Fruit fly (Drosophila melanogaster) whole organism, embryonic: Measurements from ENCODE around the gene CG1172.

Experiments used
- Ada2b ChIP-seq: fragments of 200-800 bp; sonication (Bioruptor generic); IDR thresholded peaks from 2 replicates; pipeline ENCODE4 v1.3.6; 2022; ENCODE audit warnings: missing biosample characterization, missing genetic modification characterization
- C15 ChIP-seq: fragments of 200-800 bp; sonication (Bioruptor generic); IDR thresholded peaks from 3 replicates; pipeline ENCODE4 v1.3.6; 2022; ENCODE audit warnings: missing biosample characterization, missing genetic modification characterization
- CG10431 ChIP-seq: fragments of 200-800 bp; sonication (Bioruptor generic); optimal IDR thresholded peaks from 3 replicates; lab custom pipeline; 2018; ENCODE audit warnings: missing biosample characterization, mild to moderate bottlenecking, missing genetic modification characterization
- CG10462 ChIP-seq: fragments of 200-800 bp; sonication (Bioruptor generic); optimal IDR thresholded peaks from 2 replicates; lab custom pipeline; 2016; ENCODE audit warnings: missing biosample characterization, missing genetic modification characterization
- CG10565 ChIP-seq: fragments of 200-800 bp; sonication (Bioruptor generic); optimal IDR thresholded peaks from 3 replicates; lab custom pipeline; 2016; ENCODE audit warnings: missing biosample characterization, mild to moderate bottlenecking, missing genetic modification characterization
- CG10979 ChIP-seq: fragments of 200-800 bp; sonication (Bioruptor generic); optimal IDR thresholded peaks from 2 replicates; lab custom pipeline; 2018; ENCODE audit warnings: missing biosample characterization, mild to moderate bottlenecking, missing genetic modification characterization, moderate library complexity
- CG14965 ChIP-seq: fragments of 200-800 bp; sonication (Bioruptor generic); optimal IDR thresholded peaks from 2 replicates; lab custom pipeline; 2016; ENCODE audit warnings: missing biosample characterization, missing genetic modification characterization, borderline replicate concordance
- CG1603 ChIP-seq: fragments of 200-800 bp; sonication (Bioruptor generic); optimal IDR thresholded peaks from 2 replicates; lab custom pipeline; 2019; ENCODE audit warnings: missing biosample characterization, mild to moderate bottlenecking, missing genetic modification characterization, moderate library complexity
- CG2678 ChIP-seq: fragments of 200-800 bp; sonication (Bioruptor generic); optimal IDR thresholded peaks from 3 replicates; lab custom pipeline; 2019; ENCODE audit warnings: missing biosample characterization, mild to moderate bottlenecking, missing genetic modification characterization, moderate library complexity
- CG30431 ChIP-seq: fragments of 200-800 bp; sonication (Bioruptor generic); optimal IDR thresholded peaks from 2 replicates; lab custom pipeline; 2017; ENCODE audit warnings: missing biosample characterization, missing genetic modification characterization
- CG31441 ChIP-seq: fragments of 200-800 bp; sonication (Bioruptor generic); IDR thresholded peaks from 2 replicates; pipeline ENCODE4 v1.3.6; 2022; ENCODE audit warnings: missing biosample characterization, missing genetic modification characterization
- CG32767 ChIP-seq: fragments of 200-800 bp; sonication (Bioruptor generic); IDR thresholded peaks from 2 replicates; pipeline ENCODE4 v1.3.6; 2022; ENCODE audit warnings: missing biosample characterization, missing genetic modification characterization
- CG33213 ChIP-seq: fragments of 200-800 bp; sonication (Bioruptor generic); optimal IDR thresholded peaks from 3 replicates; lab custom pipeline; 2016; ENCODE audit warnings: missing biosample characterization, missing genetic modification characterization
- CG34422 ChIP-seq: fragments of 200-800 bp; sonication (Bioruptor generic); IDR thresholded peaks from 3 replicates; pipeline ENCODE4 v1.3.6; 2022; ENCODE audit warnings: missing biosample characterization, missing genetic modification characterization
- CG3838 ChIP-seq: fragments of 200-800 bp; sonication (Bioruptor generic); optimal IDR thresholded peaks from 3 replicates; lab custom pipeline; 2016; ENCODE audit warnings: missing biosample characterization, missing genetic modification characterization
- CG4360 ChIP-seq: fragments of 200-800 bp; sonication (Bioruptor generic); IDR thresholded peaks from 2 replicates; pipeline ENCODE4 v1.3.6; 2022; ENCODE audit warnings: missing biosample characterization, missing genetic modification characterization
- CG4707 ChIP-seq: fragments of 200-800 bp; sonication (Bioruptor generic); optimal IDR thresholded peaks from 2 replicates; lab custom pipeline; 2018; ENCODE audit warnings: missing biosample characterization, mild to moderate bottlenecking, missing genetic modification characterization, moderate library complexity
- CG4730 ChIP-seq: fragments of 200-800 bp; sonication (Bioruptor generic); IDR thresholded peaks from 2 replicates; pipeline ENCODE4 v1.3.6; 2022; ENCODE audit warnings: missing biosample characterization, missing genetic modification characterization
- CG5245 ChIP-seq: fragments of 200-800 bp; sonication (Bioruptor generic); optimal IDR thresholded peaks from 3 replicates; lab custom pipeline; 2016; ENCODE audit warnings: missing biosample characterization, missing genetic modification characterization
- CG8944 ChIP-seq: fragments of 200-800 bp; sonication (Bioruptor generic); optimal IDR thresholded peaks from 3 replicates; lab custom pipeline; 2016; ENCODE audit warnings: missing biosample characterization, missing genetic modification characterization
- Deaf1 ChIP-seq: fragments of 200-800 bp; optimal IDR thresholded peaks from 3 replicates; lab custom pipeline; 2019; ENCODE audit warnings: missing biosample characterization, mild to moderate bottlenecking, missing genetic modification characterization, moderate library complexity
- Ets65A ChIP-seq: fragments of 200-800 bp; sonication (Bioruptor generic); peaks from one replicate; lab custom pipeline; 2016; ENCODE audit warnings: missing biosample characterization, missing genetic modification characterization
- Fer3 ChIP-seq: fragments of 200-800 bp; sonication (Bioruptor generic); optimal IDR thresholded peaks from 2 replicates; lab custom pipeline; 2018; ENCODE audit warnings: missing biosample characterization, mild to moderate bottlenecking, missing genetic modification characterization, moderate library complexity
- Hr78 ChIP-seq, 2 experiments: fragments of 200-800 bp in 1 of 2; fragments of >200 bp in 1 of 2; sonication (Bioruptor generic) in 1 of 2; optimal IDR thresholded peaks; 2 replicates each; lab custom pipeline; 2017 to 2019; ENCODE audit warnings: missing biosample characterization in 2 of 2, missing genetic modification characterization in 2 of 2, mild to moderate bottlenecking in 1 of 2, moderate library complexity in 1 of 2
- Oaz ChIP-seq: fragments of 200-800 bp; sonication (Bioruptor generic); IDR thresholded peaks from 2 replicates; pipeline ENCODE4 v1.3.6; 2022; ENCODE audit warnings: missing biosample characterization, missing genetic modification characterization
- Rx ChIP-seq: fragments of 200-800 bp; sonication (Bioruptor generic); IDR thresholded peaks from 2 replicates; pipeline ENCODE4 v1.3.6; 2022; ENCODE audit warnings: missing biosample characterization, missing genetic modification characterization
- Scr ChIP-seq: fragments of 200-800 bp; sonication (Bioruptor generic); IDR thresholded peaks from 2 replicates; pipeline ENCODE4 v1.3.6; 2022; ENCODE audit warnings: missing biosample characterization, missing genetic modification characterization; ENCODE audit not compliant: partially characterized antibody
- Sry-β ChIP-seq: fragments of 200-800 bp; sonication (Bioruptor generic); optimal IDR thresholded peaks from 2 replicates; lab custom pipeline; 2018; ENCODE audit warnings: missing biosample characterization, mild to moderate bottlenecking, missing genetic modification characterization, moderate library complexity
- Ssrp ChIP-seq: fragments of 200-800 bp; sonication (Bioruptor generic); optimal IDR thresholded peaks from 2 replicates; lab custom pipeline; 2018; ENCODE audit warnings: missing biosample characterization, mild to moderate bottlenecking, missing genetic modification characterization, moderate library complexity
- Tbp ChIP-seq: fragments of >200 bp; optimal IDR thresholded peaks from 2 replicates; lab custom pipeline; 2018; ENCODE audit warnings: missing biosample characterization, missing genetic modification characterization
- ara ChIP-seq: fragments of 200-800 bp; sonication (Bioruptor generic); IDR thresholded peaks from 2 replicates; pipeline ENCODE4 v1.3.6; 2022; ENCODE audit warnings: missing biosample characterization, missing genetic modification characterization
- disco-r ChIP-seq: fragments of 200-800 bp; sonication (Bioruptor generic); optimal IDR thresholded peaks from 2 replicates; lab custom pipeline; 2016; ENCODE audit warnings: missing biosample characterization, missing genetic modification characterization
- dm ChIP-seq: fragments of 200-800 bp; sonication (Bioruptor generic); optimal IDR thresholded peaks from 3 replicates; lab custom pipeline; 2016; ENCODE audit warnings: missing biosample characterization, missing genetic modification characterization
- fd102C ChIP-seq: fragments of 200-800 bp; sonication (Bioruptor generic); optimal IDR thresholded peaks from 2 replicates; lab custom pipeline; 2018; ENCODE audit warnings: missing biosample characterization, mild to moderate bottlenecking, missing genetic modification characterization, moderate library complexity
- hkb ChIP-seq, 2 experiments: fragments of 200-800 bp in 1 of 2; fragments of >200 bp in 1 of 2; sonication (Bioruptor generic) in 1 of 2; IDR thresholded peaks in 1 of 2; optimal IDR thresholded peaks in 1 of 2; 2 replicates each; pipeline versions ENCODE4 v1.3.6 to Lab custom; 2017 to 2022; ENCODE audit warnings: missing biosample characterization in 1 of 2, missing genetic modification characterization in 1 of 2
- insv ChIP-seq, 2 experiments: fragments of 200-800 bp; sonication (Bioruptor generic); optimal IDR thresholded peaks; 3 replicates each; lab custom pipeline; 2016 to 2018; ENCODE audit warnings: missing biosample characterization in 2 of 2, missing genetic modification characterization in 2 of 2
- knrl ChIP-seq: fragments of 200-800 bp; sonication (Bioruptor generic); IDR thresholded peaks from 3 replicates; pipeline ENCODE4 v1.3.6; 2022; ENCODE audit warnings: missing biosample characterization, missing genetic modification characterization; ENCODE audit not compliant: partially characterized antibody
- lbe ChIP-seq: fragments of 200-800 bp; sonication (Bioruptor generic); optimal IDR thresholded peaks from 2 replicates; lab custom pipeline; 2016; ENCODE audit warnings: missing biosample characterization, mild to moderate bottlenecking, missing genetic modification characterization
- lov ChIP-seq, 2 experiments: fragments of 200-800 bp in 1 of 2; fragments of >200 bp in 1 of 2; sonication (Bioruptor generic) in 1 of 2; IDR thresholded peaks in 1 of 2; optimal IDR thresholded peaks in 1 of 2; 2 replicates in 1 of 2; 3 replicates in 1 of 2; pipeline versions ENCODE4 v1.3.6 to Lab custom; 2017 to 2022; ENCODE audit warnings: missing biosample characterization in 1 of 2, missing genetic modification characterization in 1 of 2
- mam ChIP-seq: fragments of 200-800 bp; sonication (Bioruptor generic); optimal IDR thresholded peaks from 3 replicates; lab custom pipeline; 2016; ENCODE audit warnings: missing biosample characterization, missing genetic modification characterization
- nom ChIP-seq: fragments of 200-800 bp; sonication (Bioruptor generic); optimal IDR thresholded peaks from 2 replicates; lab custom pipeline; 2017; ENCODE audit warnings: missing biosample characterization, missing genetic modification characterization, mild to moderate bottlenecking, moderate library complexity, missing genetic modification reagents
- phol ChIP-seq: fragments of 200-800 bp; sonication (Bioruptor generic); optimal IDR thresholded peaks from 3 replicates; lab custom pipeline; 2018; ENCODE audit warnings: missing biosample characterization, mild to moderate bottlenecking, missing genetic modification characterization, moderate library complexity
- psq ChIP-seq: fragments of 200-800 bp; sonication (Bioruptor generic); optimal IDR thresholded peaks from 2 replicates; lab custom pipeline; 2017; ENCODE audit warnings: missing biosample characterization, missing genetic modification characterization
- ro ChIP-seq: fragments of 200-800 bp; sonication (Bioruptor generic); IDR thresholded peaks from 2 replicates; pipeline ENCODE4 v1.3.6; 2022; ENCODE audit warnings: missing biosample characterization, missing genetic modification characterization
- slou ChIP-seq: fragments of 200-800 bp; sonication (Bioruptor generic); optimal IDR thresholded peaks from 3 replicates; lab custom pipeline; 2016; ENCODE audit warnings: missing biosample characterization, missing genetic modification characterization
- so ChIP-seq: fragments of 200-800 bp; sonication (Bioruptor generic); IDR thresholded peaks from 3 replicates; pipeline ENCODE4 v1.3.6; 2022; ENCODE audit warnings: missing biosample characterization, missing genetic modification characterization
- vfl ChIP-seq: fragments of 200-800 bp; sonication (Bioruptor generic); optimal IDR thresholded peaks from 2 replicates; lab custom pipeline; 2016; ENCODE audit warnings: missing biosample characterization, missing genetic modification characterization
- vnd ChIP-seq: fragments of 200-800 bp; sonication (Bioruptor generic); IDR thresholded peaks from 3 replicates; pipeline ENCODE4 v1.3.6; 2022; ENCODE audit warnings: missing biosample characterization, missing genetic modification characterization; ENCODE audit not compliant: partially characterized antibody
- zfh2 ChIP-seq: fragments of 200-800 bp; sonication (Bioruptor generic); optimal IDR thresholded peaks from 2 replicates; lab custom pipeline; 2016; ENCODE audit warnings: missing biosample characterization, missing genetic modification characterization

CG1172 gene

DNA sequence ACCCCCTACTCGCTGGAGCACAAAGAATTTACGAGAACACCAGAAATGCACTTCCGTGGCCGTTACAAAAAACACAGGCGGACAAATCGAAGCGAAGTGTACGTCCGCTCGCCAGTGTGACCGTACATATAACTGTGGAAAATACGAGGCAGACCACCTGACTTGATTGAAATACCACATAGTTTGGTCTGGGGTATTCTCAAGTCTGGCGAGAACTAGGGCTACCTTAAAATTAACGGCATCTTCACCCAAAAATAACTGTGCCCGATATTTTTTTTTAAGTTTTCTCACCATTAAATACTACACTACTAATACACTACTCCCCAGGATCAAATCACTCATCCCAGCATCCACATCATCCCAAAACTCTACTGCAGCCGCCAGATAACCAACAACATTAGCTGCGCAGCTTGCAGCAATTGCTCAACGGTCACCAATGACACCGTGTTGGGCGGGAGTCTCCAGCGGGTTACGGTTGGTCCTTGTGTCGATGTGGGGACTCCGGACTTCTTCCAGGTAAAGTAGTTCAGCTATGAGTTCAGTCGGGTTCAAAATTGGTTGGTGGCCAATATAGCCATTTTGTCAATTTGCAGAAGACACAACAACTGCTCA is 25.4 kb upstream of the CG1172 start, which contains the start of gene Cerk (continued):
- TF ChIP-seq slou (GFP tag; lab: Kevin White, UChicago): no peak
- TF ChIP-seq CG10565 (GFP tag; lab: Kevin White, UChicago): no peak
- TF ChIP-seq Fer3 (tag; lab: Kevin White, UChicago): peak; percentile 36
- TF ChIP-seq nom (GFP tag; lab: Kevin White, UChicago): peak; percentile 54
- no peak for TF ChIP-seq lbe (GFP tag; lab: Kevin White, UChicago)
- no peak for TF ChIP-seq Oaz (GFP tag; lab: Robert Waterston, UW)
- peak; percentile 32 for TF ChIP-seq CG4707 (GFP tag; lab: Kevin White, UChicago)
- no peak for TF ChIP-seq vfl
- no peak for TF ChIP-seq Tbp (GFP tag; lab: Kevin White, UChicago)
- no peak for TF ChIP-seq CG14965 (GFP tag; lab: Kevin White, UChicago)
- peak; percentile 56 for TF ChIP-seq Sry-β (GFP tag; lab: Kevin White, UChicago)
- TF ChIP-seq Deaf1 (tag; lab: Kevin White, UChicago): no peak
- TF ChIP-seq phol: peak; percentile 46
- peak; percentile 73 for TF ChIP-seq CG1603 (tag; lab: Kevin White, UChicago)
- no peak for TF ChIP-seq Ada2b
- no peak for TF ChIP-seq ro (GFP tag; lab: Robert Waterston, UW)
- no peak for TF ChIP-seq lov (optimal IDR thresholded peaks at IDR 0.05; lab: Kevin White, UChicago)
- TF ChIP-seq lov (GFP tag; IDR thresholded peaks at IDR 0.05; lab: Robert Waterston, UW): 0 out of 3 replicates have a peak, but pooled peaks have one; percentile 36
- peak; percentile 25 for TF ChIP-seq CG10431 (GFP tag; lab: Kevin White, UChicago)
- TF ChIP-seq CG30431 (GFP tag; lab: Kevin White, UChicago): no peak
- peak; percentile 36; the same call in 1 of the 2 replicates for TF ChIP-seq CG31441 (GFP tag; lab: Robert Waterston, UW)
- TF ChIP-seq psq (GFP tag; lab: Kevin White, UChicago): no peak
- TF ChIP-seq fd102C (GFP tag; lab: Kevin White, UChicago): no peak
- TF ChIP-seq Rx: no peak
- peak; percentile 32 for TF ChIP-seq Ets65A
- peak; percentile 57 for TF ChIP-seq dm (GFP tag; lab: Kevin White, UChicago)
- peak; percentile 14; the same call in 1 of the 2 replicates for TF ChIP-seq ara (GFP tag; lab: Robert Waterston, UW)
- no peak for TF ChIP-seq Hr78 (GFP tag; optimal IDR thresholded peaks at IDR 0.05; lab: Kevin White, UChicago)
- TF ChIP-seq mam (GFP tag; lab: Kevin White, UChicago): peak; percentile 67
- no peak for TF ChIP-seq CG5245 (GFP tag; lab: Kevin White, UChicago)
- TF ChIP-seq vnd: no peak
- TF ChIP-seq so (GFP tag; lab: Robert Waterston, UW): no peak; the same call in 2 of the 3 replicates
- no peak for TF ChIP-seq CG32767 (GFP tag; lab: Robert Waterston, UW)
- TF ChIP-seq CG4360: peak; percentile 82
- TF ChIP-seq CG34422: peak; percentile 48; the same call in 2 of the 3 replicates
- TF ChIP-seq CG2678: no peak
- TF ChIP-seq Ssrp (tag; lab: Kevin White, UChicago): no peak
- TF ChIP-seq CG10979 (tag; lab: Kevin White, UChicago): peak; percentile 6
- no peak for TF ChIP-seq disco-r (GFP tag; lab: Kevin White, UChicago)
- no peak for TF ChIP-seq CG4730 (GFP tag; lab: Robert Waterston, UW)
- TF ChIP-seq CG8944 (GFP tag; lab: Kevin White, UChicago): peak; percentile 21
- TF ChIP-seq C15 (GFP tag; lab: Robert Waterston, UW): no peak
- no peak for TF ChIP-seq insv (GFP tag; optimal IDR thresholded peaks at IDR 0.05; lab: Kevin White, UChicago)
- TF ChIP-seq CG33213 (GFP tag; lab: Kevin White, UChicago): peak; percentile 73
- TF ChIP-seq knrl (GFP tag; lab: Robert Waterston, UW): peak; percentile 65; the same call in 2 of the 3 replicates
- peak; percentile 36 for TF ChIP-seq zfh2 (GFP tag; lab: Kevin White, UChicago)
- TF ChIP-seq CG3838 (GFP tag; lab: Kevin White, UChicago): no peak
- peak; percentile 13 for TF ChIP-seq CG10462 (GFP tag; lab: Kevin White, UChicago)
- TF ChIP-seq hkb (optimal IDR thresholded peaks at IDR 0.05; lab: Kevin White, UChicago): no peak
- no peak for TF ChIP-seq hkb (GFP tag; IDR thresholded peaks at IDR 0.05; lab: Robert Waterston, UW)
- TF ChIP-seq Scr (GFP tag; lab: Robert Waterston, UW): peak; percentile 55
